Worm (Caenorhabditis elegans) whole organism, young adult: ENCODE data around the gene T13C2.7.
A peak's percentile ranks its signal among the peaks of the same experiment; 100 is the strongest.

Experiments
- B0261.1 ChIP-seq: sonication (generic microtip); optimal IDR thresholded peaks from 2 replicates; lab custom pipeline; 2016; ENCODE audit warnings: mild to moderate bottlenecking, missing genetic modification characterization, moderate library complexity, missing compliant biosample characterization
- C17E4.6 ChIP-seq: fragments of 200-800 bp; sonication (Bioruptor generic); IDR thresholded peaks from 2 replicates; pipeline ENCODE4 v1.3.6; 2022; ENCODE audit warnings: missing genetic modification reagents, missing genetic modification characterization, missing compliant biosample characterization
- D2030.7 ChIP-seq: fragments of 200-800 bp; sonication (Bioruptor generic); IDR thresholded peaks from 2 replicates; pipeline ENCODE4 v1.3.6; 2022; ENCODE audit warnings: missing genetic modification reagents, missing genetic modification characterization, missing compliant biosample characterization
- F10E7.11 ChIP-seq: sonication (generic microtip); optimal IDR thresholded peaks from 2 replicates; lab custom pipeline; 2017; ENCODE audit warnings: mild to moderate bottlenecking, missing genetic modification characterization, moderate library complexity, missing compliant biosample characterization
- F22D6.2 ChIP-seq: sonication (generic microtip); optimal IDR thresholded peaks from 2 replicates; lab custom pipeline; 2016; ENCODE audit warnings: mild to moderate bottlenecking, missing genetic modification characterization, missing compliant biosample characterization
- F37B4.10 ChIP-seq: fragments of 200-800 bp; sonication (Bioruptor generic); IDR thresholded peaks from 2 replicates; pipeline ENCODE4 v1.3.6; 2022; ENCODE audit warnings: missing genetic modification characterization, missing compliant biosample characterization
- F39B2.1 ChIP-seq: fragments of 200-800 bp; sonication (Bioruptor generic); IDR thresholded peaks from 2 replicates; pipeline ENCODE4 v1.3.6; 2022; ENCODE audit warnings: missing genetic modification reagents, missing genetic modification characterization, missing compliant biosample characterization
- F49E8.2 ChIP-seq: sonication (generic microtip); optimal IDR thresholded peaks from 3 replicates; lab custom pipeline; 2017; ENCODE audit warnings: missing genetic modification characterization, mild to moderate bottlenecking, missing compliant biosample characterization, antibody characterized with exemption, moderate library complexity; ENCODE audit not compliant: insufficient read depth
- F52B5.7 ChIP-seq: sonication (generic microtip); optimal IDR thresholded peaks from 2 replicates; lab custom pipeline; 2016; ENCODE audit warnings: mild to moderate bottlenecking, missing genetic modification characterization, missing compliant biosample characterization
- F55B11.4 ChIP-seq: sonication (generic microtip); optimal IDR thresholded peaks from 2 replicates; lab custom pipeline; 2016; ENCODE audit warnings: missing compliant biosample characterization, missing genetic modification characterization, borderline replicate concordance; ENCODE audit not compliant: insufficient read depth
- K12H6.12 ChIP-seq: fragments of 200-800 bp; sonication (Bioruptor generic); optimal IDR thresholded peaks from 2 replicates; lab custom pipeline; 2018; ENCODE audit warnings: mild to moderate bottlenecking, missing genetic modification characterization, missing compliant biosample characterization
- T07F8.4 ChIP-seq: sonication (generic microtip); optimal IDR thresholded peaks from 2 replicates; lab custom pipeline; 2016; ENCODE audit warnings: mild to moderate bottlenecking, missing genetic modification characterization, moderate library complexity, missing compliant biosample characterization
- Y53F4B.3 ChIP-seq: fragments of 200-800 bp; sonication (Bioruptor generic); IDR thresholded peaks from 2 replicates; pipeline ENCODE4 v1.3.6; 2022; ENCODE audit warnings: missing genetic modification reagents, missing genetic modification characterization, missing compliant biosample characterization
- Y67H2A.10 ChIP-seq: fragments of 200-800 bp; sonication (Bioruptor generic); conservative IDR thresholded peaks from 2 replicates; pipeline ENCODE4 v1.3.6; 2022; ENCODE audit warnings: missing genetic modification reagents, missing genetic modification characterization, missing compliant biosample characterization
- Y79H2A.3 ChIP-seq: fragments of 200-800 bp; sonication (Bioruptor generic); conservative IDR thresholded peaks from 2 replicates; pipeline ENCODE4 v1.3.6; 2022; ENCODE audit warnings: missing genetic modification reagents, missing genetic modification characterization, missing compliant biosample characterization
- ZK185.1 ChIP-seq: sonication (generic microtip); optimal IDR thresholded peaks from 2 replicates; lab custom pipeline; 2016; ENCODE audit warnings: mild to moderate bottlenecking, missing genetic modification characterization, missing compliant biosample characterization; ENCODE audit not compliant: poor library complexity, severe bottlenecking
- ama-1 ChIP-seq, 3 experiments: fragments of 150-350 bp in 1 of 3; sonication (generic microtip) in 2 of 3; optimal IDR thresholded peaks; 2 replicates each; lab custom pipeline; 2014 to 2018; ENCODE audit warnings: missing biosample characterization in 2 of 3, missing genetic modification characterization in 2 of 3, missing genetic modification reagents in 2 of 3
- cebp-1 ChIP-seq, 2 experiments: fragments of 200-800 bp in 1 of 2; sonication (Bioruptor generic) in 1 of 2; sonication (generic microtip) in 1 of 2; IDR thresholded peaks in 1 of 2; optimal IDR thresholded peaks in 1 of 2; 2 replicates each; pipeline versions ENCODE4 v1.3.6 to Lab custom; 2017 to 2022; ENCODE audit warnings: missing compliant biosample characterization in 2 of 2, missing genetic modification characterization in 2 of 2, mild to moderate bottlenecking in 1 of 2, missing genetic modification reagents in 1 of 2, moderate library complexity in 1 of 2
- ceh-58 ChIP-seq: fragments of 200-800 bp; sonication (Bioruptor generic); IDR thresholded peaks from 2 replicates; pipeline ENCODE4 v1.3.6; 2022; ENCODE audit warnings: missing genetic modification characterization, missing compliant biosample characterization
- dpl-1 ChIP-seq: fragments of 150-350 bp; optimal IDR thresholded peaks from 2 replicates; lab custom pipeline; 2014; ENCODE audit warnings: missing biosample characterization, missing genetic modification reagents, missing genetic modification characterization
- efl-1 ChIP-seq: fragments of 150-350 bp; optimal IDR thresholded peaks from 2 replicates; lab custom pipeline; 2014; ENCODE audit warnings: missing biosample characterization, missing genetic modification reagents, missing genetic modification characterization
- egl-44 ChIP-seq: fragments of 200-800 bp; sonication (Bioruptor generic); IDR thresholded peaks from 2 replicates; pipeline ENCODE4 v1.3.6; 2022; ENCODE audit warnings: missing genetic modification reagents, missing genetic modification characterization, missing compliant biosample characterization
- ets-4 ChIP-seq: fragments of 200-800 bp; sonication (Bioruptor generic); optimal IDR thresholded peaks from 2 replicates; lab custom pipeline; 2018; ENCODE audit warnings: mild to moderate bottlenecking, missing genetic modification characterization, missing compliant biosample characterization
- hlh-12 ChIP-seq: sonication (generic microtip); optimal IDR thresholded peaks from 2 replicates; lab custom pipeline; 2016; ENCODE audit warnings: missing genetic modification characterization, missing compliant biosample characterization
- lag-1 ChIP-seq: fragments of 200-800 bp; sonication (Bioruptor generic); IDR thresholded peaks from 2 replicates; pipeline ENCODE4 v1.3.6; 2022; ENCODE audit warnings: missing genetic modification reagents, missing genetic modification characterization, missing compliant biosample characterization
- let-607 ChIP-seq, 2 experiments: fragments of 200-800 bp in 1 of 2; sonication (Bioruptor generic) in 1 of 2; sonication (generic microtip) in 1 of 2; optimal IDR thresholded peaks; 2 replicates each; lab custom pipeline; 2016 to 2018; ENCODE audit warnings: mild to moderate bottlenecking in 2 of 2, missing compliant biosample characterization in 2 of 2, missing genetic modification characterization in 2 of 2, moderate library complexity in 2 of 2, missing genotype in 1 of 2
- lin-26 ChIP-seq: fragments of 200-800 bp; sonication (Bioruptor generic); IDR thresholded peaks from 2 replicates; pipeline ENCODE4 v1.3.6; 2022; ENCODE audit warnings: missing genetic modification reagents, missing genetic modification characterization, missing compliant biosample characterization
- lin-54 ChIP-seq: fragments of 200-800 bp; sonication (Bioruptor generic); optimal IDR thresholded peaks from 2 replicates; lab custom pipeline; 2018; ENCODE audit warnings: mild to moderate bottlenecking, missing genetic modification characterization, missing compliant biosample characterization
- madf-6 ChIP-seq: fragments of 200-800 bp; sonication (Bioruptor generic); IDR thresholded peaks from 2 replicates; pipeline ENCODE4 v1.3.6; 2022; ENCODE audit warnings: missing genetic modification reagents, missing genetic modification characterization, missing compliant biosample characterization
- mel-28 ChIP-seq: sonication (generic microtip); optimal IDR thresholded peaks from 2 replicates; lab custom pipeline; 2016; ENCODE audit warnings: borderline replicate concordance, mild to moderate bottlenecking, missing genetic modification characterization, missing compliant biosample characterization
- nfya-1 ChIP-seq: sonication (generic microtip); optimal IDR thresholded peaks from 2 replicates; lab custom pipeline; 2017; ENCODE audit warnings: antibody characterized with exemption, missing compliant biosample characterization, missing genetic modification characterization, borderline replicate concordance; ENCODE audit not compliant: insufficient read depth
- nhr-179 ChIP-seq: sonication (generic microtip); optimal IDR thresholded peaks from 2 replicates; lab custom pipeline; 2016; ENCODE audit warnings: mild to moderate bottlenecking, missing genetic modification characterization, missing compliant biosample characterization
- rcor-1 ChIP-seq: fragments of 200-800 bp; sonication (Bioruptor generic); IDR thresholded peaks from 2 replicates; pipeline ENCODE4 v1.3.6; 2022; ENCODE audit warnings: missing genetic modification reagents, missing genetic modification characterization, missing compliant biosample characterization
- rec-8 ChIP-seq, 2 experiments: sonication (generic microtip); optimal IDR thresholded peaks; 2 replicates each; lab custom pipeline; 2016; ENCODE audit warnings: mild to moderate bottlenecking in 2 of 2, missing genetic modification characterization in 2 of 2, missing genetic modification reagents in 2 of 2, missing genotype in 2 of 2, missing biosample characterization in 1 of 2, missing compliant biosample characterization in 1 of 2, moderate library complexity in 1 of 2
- rpc-1 ChIP-seq, 2 experiments: fragments of 150-350 bp in 1 of 2; sonication (generic microtip) in 1 of 2; optimal IDR thresholded peaks; 2 replicates each; lab custom pipeline; 2014 to 2018; ENCODE audit warnings: missing biosample characterization in 1 of 2, missing genetic modification characterization in 1 of 2, missing genetic modification reagents in 1 of 2, missing genotype in 1 of 2
- snpc-1.3 ChIP-seq: sonication (generic microtip); optimal IDR thresholded peaks from 2 replicates; lab custom pipeline; 2017; ENCODE audit warnings: missing genetic modification characterization, mild to moderate bottlenecking, missing compliant biosample characterization, antibody characterized with exemption, moderate library complexity, missing genotype, missing genetic modification reagents; ENCODE audit not compliant: insufficient read depth
- snpc-4 ChIP-seq, 5 experiments: fragments of 150-350 bp in 1 of 5; sonication (generic microtip) in 4 of 5; optimal IDR thresholded peaks; 2 replicates each; lab custom pipeline; 2014 to 2018; ENCODE audit warnings: missing genetic modification characterization in 5 of 5, missing biosample characterization in 3 of 5, antibody characterized with exemption in 2 of 5, mild to moderate bottlenecking in 2 of 5, missing compliant biosample characterization in 2 of 5, missing genotype in 2 of 5, moderate library complexity in 2 of 5, missing genetic modification reagents in 1 of 5
- somi-1 ChIP-seq: fragments of 200-800 bp; sonication (Bioruptor generic); optimal IDR thresholded peaks from 2 replicates; lab custom pipeline; 2018; ENCODE audit warnings: mild to moderate bottlenecking, missing genetic modification characterization, missing compliant biosample characterization
- sptf-2 ChIP-seq: fragments of 200-800 bp; sonication (Bioruptor generic); optimal IDR thresholded peaks from 2 replicates; lab custom pipeline; 2018; ENCODE audit warnings: mild to moderate bottlenecking, missing genetic modification characterization, missing compliant biosample characterization
- unc-62 ChIP-seq: fragments of 150-350 bp; optimal IDR thresholded peaks from 2 replicates; lab custom pipeline; 2014; ENCODE audit warnings: missing biosample characterization, missing genetic modification reagents, missing genetic modification characterization
- zfh-2 ChIP-seq: fragments of 200-800 bp; sonication (Bioruptor generic); conservative IDR thresholded peaks from 2 replicates; pipeline ENCODE4 v1.3.6; 2022; ENCODE audit warnings: missing genetic modification reagents, missing genetic modification characterization, missing compliant biosample characterization
- ztf-25 ChIP-seq: fragments of 200-800 bp; sonication (Bioruptor generic); IDR thresholded peaks from 2 replicates; pipeline ENCODE4 v1.3.6; 2022; ENCODE audit warnings: missing genetic modification reagents, missing genetic modification characterization, missing compliant biosample characterization
- ztf-28 ChIP-seq: fragments of 200-800 bp; sonication (Bioruptor generic); IDR thresholded peaks from 2 replicates; pipeline ENCODE4 v1.3.6; 2022; ENCODE audit warnings: missing genetic modification reagents, missing genetic modification characterization, missing compliant biosample characterization
- ztf-6 ChIP-seq: fragments of 200-800 bp; sonication (Bioruptor generic); IDR thresholded peaks from 2 replicates; pipeline ENCODE4 v1.3.6; 2022; ENCODE audit warnings: missing genetic modification reagents, missing genetic modification characterization, missing compliant biosample characterization

T13C2.7 gene

ce11 chrII:6776418-6777034 lies 2.7 kb upstream of the T13C2.7 start, which contains the start of gene ssup-72 (continued):
- TF ChIP-seq D2030.7 (GFP tag; lab: Robert Waterston, UW) = peak; percentile 76
- TF ChIP-seq B0261.1 (tag; lab: Kevin White, UChicago) = no peak
- no peak for TF ChIP-seq F55B11.4 (tag; lab: Kevin White, UChicago)
- TF ChIP-seq snpc-1.3 (tag; lab: Kevin White, UChicago) = no peak
- no peak for TF ChIP-seq nfya-1
- TF ChIP-seq snpc-4 (GFP tag; optimal IDR thresholded peaks at IDR 0.05; lab: Kevin White, UChicago) = no peak
- peak in 2 of 4 experiments; percentile 8 to 33 for TF ChIP-seq snpc-4 (tag; optimal IDR thresholded peaks at IDR 0.05; lab: Kevin White, UChicago)
- no peak for TF ChIP-seq F52B5.7
- TF ChIP-seq ceh-58 (GFP tag; lab: Robert Waterston, UW) = no peak
- TF ChIP-seq let-607 (tag; optimal IDR thresholded peaks at IDR 0.05; lab: Kevin White, UChicago) = peak in 1 of 2 experiments; percentile 58
- no peak for TF ChIP-seq mel-28 (tag; lab: Kevin White, UChicago)
- TF ChIP-seq nhr-179 (tag; lab: Kevin White, UChicago) = no peak
- TF ChIP-seq zfh-2 (GFP tag; lab: Robert Waterston, UW) = no peak
- TF ChIP-seq F39B2.1 (GFP tag; lab: Robert Waterston, UW) = no peak
- no peak for TF ChIP-seq Y67H2A.10 (GFP tag; lab: Robert Waterston, UW)
- no peak for TF ChIP-seq Y53F4B.3 (GFP tag; lab: Robert Waterston, UW)
- TF ChIP-seq lin-54 (GFP tag; lab: Kevin White, UChicago) = peak; percentile 78
- peak; percentile 81 for TF ChIP-seq madf-6 (GFP tag; lab: Robert Waterston, UW)
- peak; percentile 72 for TF ChIP-seq ZK185.1 (tag; lab: Kevin White, UChicago)
- 0 out of 2 replicates have a peak, but pooled peaks have one; percentile 6 for TF ChIP-seq ztf-25
- TF ChIP-seq T07F8.4 (tag; lab: Kevin White, UChicago) = no peak
- no peak for TF ChIP-seq egl-44
- TF ChIP-seq ets-4 = no peak
- TF ChIP-seq ztf-28 = no peak
- no peak for TF ChIP-seq lin-26
- TF ChIP-seq ztf-6 (GFP tag; lab: Robert Waterston, UW) = no peak
- no peak for TF ChIP-seq rec-8 (tag; optimal IDR thresholded peaks at IDR 0.05; lab: Kevin White, UChicago)
- no peak for TF ChIP-seq somi-1 (GFP tag; lab: Kevin White, UChicago)
- TF ChIP-seq F10E7.11 (tag; lab: Kevin White, UChicago) = no peak
- TF ChIP-seq cebp-1 (GFP tag; IDR thresholded peaks at IDR 0.05; lab: Robert Waterston, UW) = no peak
- TF ChIP-seq cebp-1 (tag; optimal IDR thresholded peaks at IDR 0.05; lab: Kevin White, UChicago) = no peak
- no peak for TF ChIP-seq ama-1 (optimal IDR thresholded peaks at IDR 0.05; lab: Kevin White, UChicago)
- TF ChIP-seq ama-1 (GFP tag; optimal IDR thresholded peaks at IDR 0.05; lab: Kevin White, UChicago) = no peak
- TF ChIP-seq F22D6.2 (tag; lab: Kevin White, UChicago) = no peak
- TF ChIP-seq lag-1 (GFP tag; lab: Robert Waterston, UW) = no peak
- no peak for TF ChIP-seq sptf-2 (GFP tag; lab: Kevin White, UChicago)
- TF ChIP-seq rcor-1 (GFP tag; lab: Robert Waterston, UW) = no peak
- no peak for TF ChIP-seq C17E4.6 (GFP tag; lab: Robert Waterston, UW)
- TF ChIP-seq hlh-12 (tag; lab: Kevin White, UChicago) = no peak
- TF ChIP-seq efl-1 (GFP tag; lab: Kevin White, UChicago) = peak; percentile 48
- TF ChIP-seq rpc-1 (optimal IDR thresholded peaks at IDR 0.05; lab: Kevin White, UChicago) = no peak
- no peak for TF ChIP-seq rpc-1 (tag; optimal IDR thresholded peaks at IDR 0.05; lab: Kevin White, UChicago)
- peak; percentile 35 for TF ChIP-seq dpl-1
- no peak for TF ChIP-seq unc-62
- TF ChIP-seq F37B4.10 (GFP tag; lab: Robert Waterston, UW) = no peak
- TF ChIP-seq K12H6.12 (tag; lab: Kevin White, UChicago) = peak; percentile 1
- no peak for TF ChIP-seq Y79H2A.3 (GFP tag; lab: Robert Waterston, UW)
- TF ChIP-seq F49E8.2 (tag; lab: Kevin White, UChicago) = no peak
